Worm (Caenorhabditis elegans) whole organism, midembryonic: Measurements from ENCODE around the gene acs-11.

Source experiments
- T22C8.4 ChIP-seq: fragments of 200-800 bp; sonication (Bioruptor generic); IDR thresholded peaks from 2 replicates; pipeline ENCODE4 v1.3.6; 2022; ENCODE audit warnings: missing genetic modification characterization, missing compliant biosample characterization
- cog-1 ChIP-seq: sonication (generic microtip); optimal IDR thresholded peaks from 2 replicates; lab custom pipeline; 2016; ENCODE audit warnings: missing genetic modification characterization, missing compliant biosample characterization
- flt-1 ChIP-seq: fragments of 200-800 bp; sonication (Bioruptor generic); IDR thresholded peaks from 2 replicates; pipeline ENCODE4 v1.3.6; 2022; ENCODE audit warnings: missing genetic modification characterization, missing compliant biosample characterization
- klf-2 ChIP-seq: fragments of 200-800 bp; sonication (Bioruptor generic); conservative IDR thresholded peaks from 2 replicates; pipeline ENCODE4 v1.3.6; 2022; ENCODE audit warnings: missing genetic modification reagents, missing genetic modification characterization, missing compliant biosample characterization
- med-1 ChIP-seq: sonication (generic microtip); optimal IDR thresholded peaks from 2 replicates; lab custom pipeline; 2017; ENCODE audit warnings: missing genetic modification characterization, mild to moderate bottlenecking, missing compliant biosample characterization, antibody characterized with exemption, missing genetic modification reagents; ENCODE audit not compliant: insufficient read depth
- ref-1 ChIP-seq: fragments of 200-800 bp; sonication (Bioruptor generic); conservative IDR thresholded peaks from 2 replicates; pipeline ENCODE4 v1.3.6; 2022; ENCODE audit warnings: missing genetic modification reagents, missing genetic modification characterization, missing compliant biosample characterization
- tab-1 ChIP-seq: fragments of 200-800 bp; sonication (Bioruptor generic); IDR thresholded peaks from 2 replicates; pipeline ENCODE4 v1.3.6; 2022; ENCODE audit warnings: missing genetic modification characterization, missing compliant biosample characterization
- ztf-23 ChIP-seq: fragments of 200-800 bp; sonication (Bioruptor generic); IDR thresholded peaks from 2 replicates; pipeline ENCODE4 v1.3.6; 2022; ENCODE audit warnings: missing genetic modification reagents, missing genetic modification characterization, missing compliant biosample characterization
- ztf-29 ChIP-seq: fragments of 200-800 bp; sonication (Bioruptor generic); IDR thresholded peaks from 2 replicates; pipeline ENCODE4 v1.3.6; 2022; ENCODE audit warnings: missing genetic modification reagents, missing genetic modification characterization, missing compliant biosample characterization

The acs-11 gene

ce11 chrII:4726120-4726519 is 15.8 kb upstream of the acs-11 start, which contains the start of gene F10G7.10:
TSS of gene F10G7.10 (minus strand) at chrII:4726264.
- TF ChIP-seq flt-1 (GFP tag; lab: Robert Waterston, UW) (no peak), ref-1 (GFP tag; lab: Robert Waterston, UW) (no peak), klf-2 (GFP tag; lab: Robert Waterston, UW) (no peak), T22C8.4 (GFP tag; lab: Robert Waterston, UW) (no peak), cog-1 (tag; lab: Kevin White, UChicago) (no peak), ztf-29 (GFP tag; lab: Robert Waterston, UW) (no peak), med-1 (GFP tag; lab: Kevin White, UChicago) (no peak), ztf-23 (GFP tag; lab: Robert Waterston, UW) (no peak), tab-1 (GFP tag; lab: Robert Waterston, UW) (no peak)

DNA sequence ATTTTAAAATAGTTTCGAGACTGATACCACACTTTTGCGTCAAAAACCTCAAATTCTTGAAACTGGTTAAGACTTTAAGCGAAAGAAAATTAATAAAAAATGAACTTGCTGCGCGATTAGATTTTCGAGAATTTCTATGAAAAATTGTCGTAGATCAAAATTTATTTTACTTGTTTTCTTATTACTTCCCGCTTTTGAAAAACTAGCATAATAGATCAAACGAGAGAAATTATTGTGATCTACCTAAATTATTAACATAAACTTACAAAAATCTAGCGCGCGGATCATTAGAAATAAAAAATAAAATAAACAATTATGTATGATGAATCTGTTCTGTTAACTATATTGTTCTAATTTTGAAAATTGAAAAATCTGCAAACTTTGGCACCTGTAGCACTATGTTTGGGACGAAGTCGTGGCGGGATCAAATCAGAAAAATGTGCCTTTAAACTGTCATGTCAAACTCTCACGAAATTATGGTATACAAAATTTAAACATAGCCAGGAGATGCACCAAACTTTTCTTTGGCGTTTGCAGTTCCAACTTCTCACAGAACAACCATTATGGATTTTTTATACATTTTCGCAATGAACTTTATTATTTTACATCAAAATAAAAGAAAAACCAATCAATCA is 15.1 kb upstream of the acs-11 start:
- TF ChIP-seq flt-1 (GFP tag; lab: Robert Waterston, UW), result no peak
- TF ChIP-seq cog-1 (tag; lab: Kevin White, UChicago), result no peak
- no peak for TF ChIP-seq ref-1 (GFP tag; lab: Robert Waterston, UW)
- no peak for TF ChIP-seq T22C8.4 (GFP tag; lab: Robert Waterston, UW)

- no peak for TF ChIP-seq cog-1 (tag; lab: Kevin White, UChicago)
- no peak for TF ChIP-seq ztf-29 (GFP tag; lab: Robert Waterston, UW)
- no peak for TF ChIP-seq klf-2 (GFP tag; lab: Robert Waterston, UW)
- no peak for TF ChIP-seq ztf-23 (GFP tag; lab: Robert Waterston, UW)
- no peak for TF ChIP-seq ref-1 (GFP tag; lab: Robert Waterston, UW)
- no peak for TF ChIP-seq T22C8.4 (GFP tag; lab: Robert Waterston, UW)
- no peak for TF ChIP-seq flt-1 (GFP tag; lab: Robert Waterston, UW)
- no peak for TF ChIP-seq med-1 (GFP tag; lab: Kevin White, UChicago)
- no peak for TF ChIP-seq tab-1 (GFP tag; lab: Robert Waterston, UW)
These were observed 14.2 kb upstream of the acs-11 start, which contains the start of gene ttr-41 for ce11 chrII:4727769-4728168. TSS of gene ttr-41 (minus strand) at chrII:4727869.

ce11 chrII:4728687-4729086 is 13.2 kb upstream of the acs-11 start:
- no peak for TF ChIP-seq ref-1 (GFP tag; lab: Robert Waterston, UW)
- TF ChIP-seq klf-2 (GFP tag; lab: Robert Waterston, UW), result no peak
- TF ChIP-seq ztf-23 (GFP tag; lab: Robert Waterston, UW), result no peak
- no peak for TF ChIP-seq cog-1 (tag; lab: Kevin White, UChicago)
- TF ChIP-seq ztf-29 (GFP tag; lab: Robert Waterston, UW), result no peak
- no peak for TF ChIP-seq flt-1 (GFP tag; lab: Robert Waterston, UW)
- TF ChIP-seq med-1 (GFP tag; lab: Kevin White, UChicago), result no peak
- no peak for TF ChIP-seq T22C8.4 (GFP tag; lab: Robert Waterston, UW)
- TF ChIP-seq tab-1 (GFP tag; lab: Robert Waterston, UW), result no peak

DNA sequence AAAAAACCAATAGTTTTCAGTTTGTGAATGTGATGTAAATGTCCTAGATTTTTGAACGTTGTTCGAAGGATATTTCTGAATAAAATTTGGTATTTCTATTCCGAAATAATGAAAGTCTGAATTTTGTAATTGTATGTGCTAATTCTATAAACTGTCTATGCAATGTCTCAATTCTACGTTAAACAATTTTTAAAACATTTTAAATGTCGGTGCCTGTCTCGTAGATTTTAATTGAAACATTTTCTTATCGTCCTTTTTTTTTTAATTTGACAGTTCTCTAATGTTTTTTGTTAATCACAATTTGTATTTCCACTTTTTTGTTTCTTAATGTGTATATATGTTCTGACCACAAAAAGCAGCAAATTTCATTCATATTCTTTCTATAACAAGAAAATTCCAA is 12.2 kb upstream of the acs-11 start, which contains the start of gene F41C3.7:
F41C3.7 (plus strand) TSS at position 301 of the 400 bp plus-strand sequence.
- TF ChIP-seq med-1 (GFP tag; lab: Kevin White, UChicago) (no peak), ref-1 (GFP tag; lab: Robert Waterston, UW) (no peak), klf-2 (GFP tag; lab: Robert Waterston, UW) (no peak), ztf-23 (GFP tag; lab: Robert Waterston, UW) (no peak), flt-1 (GFP tag; lab: Robert Waterston, UW) (no peak), T22C8.4 (GFP tag; lab: Robert Waterston, UW) (no peak)

- TF ChIP-seq flt-1 (GFP tag; lab: Robert Waterston, UW), result no peak
- TF ChIP-seq klf-2 (GFP tag; lab: Robert Waterston, UW), result no peak
These were observed 8.1 kb upstream of the acs-11 start, which contains the start of gene F41C3.11 for ce11 chrII:4733848-4734247. TSS of gene F41C3.11 (minus strand) at chrII:4733948.

DNA sequence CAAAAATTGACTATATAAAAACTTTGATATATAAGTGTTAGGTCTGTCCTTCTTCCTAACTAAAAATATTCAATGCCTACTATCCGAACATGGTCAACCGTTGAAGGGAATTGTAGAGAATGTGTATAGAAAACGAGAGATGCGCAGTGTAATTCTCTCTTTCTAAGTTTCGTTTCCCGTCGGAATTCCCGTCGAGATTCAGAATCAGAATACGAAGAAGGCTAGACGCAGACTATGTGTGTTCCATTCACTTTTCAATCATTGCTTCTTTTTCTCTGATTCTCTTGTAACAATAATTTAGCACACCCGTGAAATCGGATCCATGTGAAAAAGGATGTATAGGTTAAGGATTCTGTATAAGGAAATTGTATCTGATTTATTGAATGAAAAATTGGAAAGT is 7.5 kb upstream of the acs-11 start:
- TF ChIP-seq T22C8.4 (GFP tag; lab: Robert Waterston, UW), result no peak
- no peak for TF ChIP-seq klf-2 (GFP tag; lab: Robert Waterston, UW)
- TF ChIP-seq tab-1 (GFP tag; lab: Robert Waterston, UW), result no peak
- TF ChIP-seq flt-1 (GFP tag; lab: Robert Waterston, UW), result no peak

DNA sequence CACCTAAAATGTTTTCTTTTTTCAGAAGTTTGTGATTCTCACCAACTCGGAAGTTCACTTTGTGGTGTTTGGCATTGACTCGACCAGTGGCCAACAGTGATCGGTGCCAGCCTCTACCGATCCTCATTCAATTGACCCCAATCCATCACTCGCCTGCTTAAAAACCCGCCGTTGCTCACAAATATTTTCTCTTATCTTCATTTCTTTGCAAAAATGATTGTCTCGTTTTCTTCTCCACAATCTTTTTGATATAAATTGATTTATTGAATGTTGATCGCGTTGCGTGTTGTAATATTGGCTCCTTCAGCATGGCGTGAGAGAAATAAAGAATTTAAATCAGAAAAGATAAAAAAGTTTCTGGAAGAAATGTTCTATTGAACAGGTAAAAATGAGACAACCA is 5.4 kb upstream of the acs-11 start:
- TF ChIP-seq ztf-29 (GFP tag; lab: Robert Waterston, UW), result no peak
- no peak for TF ChIP-seq klf-2 (GFP tag; lab: Robert Waterston, UW)
- no peak for TF ChIP-seq tab-1 (GFP tag; lab: Robert Waterston, UW)
- no peak for TF ChIP-seq T22C8.4 (GFP tag; lab: Robert Waterston, UW)

ce11 chrII:4737348-4737747 is 4.6 kb upstream of the acs-11 start, which contains the start of gene ctsa-1.1:
TSS of gene ctsa-1.1 (plus strand) at chrII:4737648.
- TF ChIP-seq tab-1 (GFP tag; lab: Robert Waterston, UW), result no peak

- TF ChIP-seq klf-2 (GFP tag; lab: Robert Waterston, UW) (peak; percentile 62; the same call in 1 of the 2 replicates), flt-1 (GFP tag; lab: Robert Waterston, UW) (peak; percentile 68), ref-1 (GFP tag; lab: Robert Waterston, UW) (no peak), tab-1 (GFP tag; lab: Robert Waterston, UW) (peak; percentile 21; the same call in 1 of the 2 replicates), med-1 (GFP tag; lab: Kevin White, UChicago) (no peak), ztf-23 (GFP tag; lab: Robert Waterston, UW) (no peak), cog-1 (tag; lab: Kevin White, UChicago) (no peak), ztf-29 (GFP tag; lab: Robert Waterston, UW) (no peak), T22C8.4 (GFP tag; lab: Robert Waterston, UW) (no peak)
These were observed 1.9 kb upstream of the acs-11 start, which contains the start of gene eas-1 for ce11 chrII:4739984-4740462. TSS of gene eas-1 (plus strand) at chrII:4740412.
